Fruit fly (Drosophila melanogaster) whole organism, embryonic: ENCODE data around the gene ND-18.

ENCODE experiments used
- Adf1 ChIP-seq: fragments of 200-800 bp; sonication (Bioruptor generic); IDR thresholded peaks from 2 replicates; pipeline ENCODE4 v1.3.6; 2022; ENCODE audit warnings: missing biosample characterization, missing genetic modification characterization
- Asciz ChIP-seq: fragments of 200-800 bp; sonication (Bioruptor generic); optimal IDR thresholded peaks from 2 replicates; lab custom pipeline; 2017; ENCODE audit warnings: missing biosample characterization, mild to moderate bottlenecking, missing genetic modification characterization, missing genetic modification reagents
- CG10366 ChIP-seq: fragments of 200-800 bp; sonication (Bioruptor generic); IDR thresholded peaks from 2 replicates; pipeline ENCODE4 v1.3.6; 2022; ENCODE audit warnings: missing biosample characterization, missing genetic modification characterization
- CG11085 ChIP-seq: fragments of 200-800 bp; sonication (Bioruptor generic); IDR thresholded peaks from 2 replicates; pipeline ENCODE4 v1.3.6; 2022; ENCODE audit warnings: missing biosample characterization, missing genetic modification characterization
- CG11398 ChIP-seq: fragments of 200-800 bp; sonication (Bioruptor generic); optimal IDR thresholded peaks from 2 replicates; lab custom pipeline; 2016; ENCODE audit warnings: missing biosample characterization, missing genetic modification characterization
- CG13624 ChIP-seq: fragments of 200-800 bp; sonication (Bioruptor generic); optimal IDR thresholded peaks from 2 replicates; lab custom pipeline; 2016; ENCODE audit warnings: missing biosample characterization, missing genetic modification characterization
- CG13894 ChIP-seq: fragments of 200-800 bp; sonication (Bioruptor generic); optimal IDR thresholded peaks from 3 replicates; lab custom pipeline; 2018; ENCODE audit warnings: missing biosample characterization, mild to moderate bottlenecking, missing genetic modification characterization, moderate library complexity
- CG14441 ChIP-seq: fragments of 200-800 bp; sonication (Bioruptor generic); IDR thresholded peaks from 2 replicates; pipeline ENCODE4 v1.3.6; 2022; ENCODE audit warnings: missing biosample characterization, missing genetic modification characterization
- CG15011 ChIP-seq: fragments of 200-800 bp; sonication (Bioruptor generic); optimal IDR thresholded peaks from 3 replicates; lab custom pipeline; 2018; ENCODE audit warnings: missing biosample characterization, mild to moderate bottlenecking, missing genetic modification characterization
- CG15269 ChIP-seq: fragments of 200-800 bp; sonication (Bioruptor generic); optimal IDR thresholded peaks from 2 replicates; lab custom pipeline; 2018; ENCODE audit warnings: missing biosample characterization, mild to moderate bottlenecking, missing genetic modification characterization, moderate library complexity
- CG16863 ChIP-seq: fragments of 200-800 bp; sonication (Bioruptor generic); optimal IDR thresholded peaks from 3 replicates; lab custom pipeline; 2016; ENCODE audit warnings: missing biosample characterization, missing genetic modification characterization
- CG17612 ChIP-seq: fragments of 200-800 bp; sonication (Bioruptor generic); IDR thresholded peaks from 2 replicates; pipeline ENCODE4 v1.3.6; 2022; ENCODE audit warnings: missing biosample characterization, missing genetic modification characterization
- CG2120 ChIP-seq: fragments of 200-800 bp; sonication (Bioruptor generic); optimal IDR thresholded peaks from 3 replicates; lab custom pipeline; 2016; ENCODE audit warnings: missing biosample characterization, missing genetic modification characterization
- CG2129 ChIP-seq: fragments of 200-800 bp; sonication (Bioruptor generic); IDR thresholded peaks from 2 replicates; pipeline ENCODE4 v1.3.6; 2022; ENCODE audit warnings: missing biosample characterization, missing genetic modification characterization; ENCODE audit not compliant: partially characterized antibody
- CG32532 ChIP-seq: fragments of 200-800 bp; sonication (Bioruptor generic); IDR thresholded peaks from 2 replicates; pipeline ENCODE4 v1.3.6; 2022; ENCODE audit warnings: missing biosample characterization, missing genetic modification characterization
- CG4424 ChIP-seq: fragments of 200-800 bp; sonication (Bioruptor generic); optimal IDR thresholded peaks from 3 replicates; lab custom pipeline; 2016; ENCODE audit warnings: missing biosample characterization, missing genetic modification characterization
- CG6175 ChIP-seq: fragments of 200-800 bp; sonication (Bioruptor generic); IDR thresholded peaks from 3 replicates; pipeline ENCODE4 v1.3.6; 2022; ENCODE audit warnings: missing biosample characterization, missing genetic modification characterization
- CG6765 ChIP-seq: fragments of 200-800 bp; sonication (Bioruptor generic); optimal IDR thresholded peaks from 3 replicates; lab custom pipeline; 2017; ENCODE audit warnings: missing biosample characterization, mild to moderate bottlenecking, missing genetic modification characterization
- CG7357 ChIP-seq: fragments of 200-800 bp; sonication (Bioruptor generic); IDR thresholded peaks from 3 replicates; pipeline ENCODE4 v1.3.6; 2022; ENCODE audit warnings: missing biosample characterization, missing genetic modification characterization
- CG7372 ChIP-seq: fragments of 200-800 bp; sonication (Bioruptor generic); IDR thresholded peaks from 2 replicates; pipeline ENCODE4 v1.3.6; 2022; ENCODE audit warnings: missing biosample characterization, missing genetic modification characterization
- CG7963 ChIP-seq: fragments of 200-800 bp; sonication (Bioruptor generic); IDR thresholded peaks from 3 replicates; pipeline ENCODE4 v1.3.6; 2022; ENCODE audit warnings: missing biosample characterization, missing genetic modification characterization; ENCODE audit not compliant: partially characterized antibody
- CG8281 ChIP-seq: fragments of 200-800 bp; sonication (Bioruptor generic); optimal IDR thresholded peaks from 2 replicates; lab custom pipeline; 2018; ENCODE audit warnings: missing biosample characterization, mild to moderate bottlenecking, missing genetic modification characterization, moderate library complexity
- CG9817 ChIP-seq: fragments of 200-800 bp; sonication (Bioruptor generic); optimal IDR thresholded peaks from 2 replicates; lab custom pipeline; 2018; ENCODE audit warnings: missing biosample characterization, mild to moderate bottlenecking, missing genetic modification characterization, moderate library complexity
- CrebB ChIP-seq: fragments of 200-800 bp; sonication (Bioruptor generic); optimal IDR thresholded peaks from 3 replicates; lab custom pipeline; 2018; ENCODE audit warnings: missing biosample characterization, mild to moderate bottlenecking, missing genetic modification characterization
- Dll ChIP-seq: fragments of 200-800 bp; sonication (Bioruptor generic); IDR thresholded peaks from 4 replicates; pipeline ENCODE4 v1.3.6; 2022; ENCODE audit warnings: missing biosample characterization, missing genetic modification characterization; ENCODE audit not compliant: partially characterized antibody
- Ets65A ChIP-seq: fragments of 200-800 bp; sonication (Bioruptor generic); peaks from one replicate; lab custom pipeline; 2016; ENCODE audit warnings: missing biosample characterization, missing genetic modification characterization
- H15 ChIP-seq: fragments of 200-800 bp; sonication (Bioruptor generic); IDR thresholded peaks from 3 replicates; pipeline ENCODE4 v1.3.6; 2022; ENCODE audit warnings: missing biosample characterization, missing genetic modification characterization
- H2.0 ChIP-seq: fragments of 200-800 bp; sonication (Bioruptor generic); IDR thresholded peaks from 2 replicates; pipeline ENCODE4 v1.3.6; 2022; ENCODE audit warnings: missing biosample characterization, missing genetic modification characterization
- HLH3B ChIP-seq: fragments of 200-800 bp; sonication (Bioruptor generic); IDR thresholded peaks from 2 replicates; pipeline ENCODE4 v1.3.6; 2022; ENCODE audit warnings: missing biosample characterization, missing genetic modification characterization
- MBD-R2 ChIP-seq: fragments of 200-800 bp; sonication (Bioruptor generic); IDR thresholded peaks from 2 replicates; pipeline ENCODE4 v1.3.6; 2022; ENCODE audit warnings: missing biosample characterization, missing genetic modification characterization
- Med ChIP-seq: fragments of 200-800 bp; sonication (Bioruptor generic); peaks from one replicate; lab custom pipeline; 2016; ENCODE audit warnings: missing biosample characterization, missing genetic modification characterization, mild to moderate bottlenecking, inconsistent platforms, moderate library complexity
- Neu2 ChIP-seq: fragments of 200-800 bp; sonication (Bioruptor generic); optimal IDR thresholded peaks from 3 replicates; lab custom pipeline; 2016; ENCODE audit warnings: missing biosample characterization, missing genetic modification characterization, borderline replicate concordance
- Xrp1 ChIP-seq: fragments of 200-800 bp; sonication (Bioruptor generic); IDR thresholded peaks from 2 replicates; pipeline ENCODE4 v1.3.6; 2022; ENCODE audit warnings: missing biosample characterization, missing genetic modification characterization
- ash1 ChIP-seq: fragments of 200-800 bp; sonication (Bioruptor generic); optimal IDR thresholded peaks from 2 replicates; lab custom pipeline; 2018; ENCODE audit warnings: missing biosample characterization, mild to moderate bottlenecking, missing genetic modification characterization
- bab2 ChIP-seq: fragments of 200-800 bp; sonication (Bioruptor generic); optimal IDR thresholded peaks from 2 replicates; lab custom pipeline; 2016; ENCODE audit warnings: missing biosample characterization, missing genetic modification characterization
- cad ChIP-seq: fragments of >200 bp; optimal IDR thresholded peaks from 2 replicates; lab custom pipeline; 2017; ENCODE audit warnings: missing biosample characterization, missing genetic modification characterization
- corto ChIP-seq: fragments of 200-800 bp; sonication (Bioruptor generic); optimal IDR thresholded peaks from 2 replicates; lab custom pipeline; 2016; ENCODE audit warnings: missing biosample characterization, mild to moderate bottlenecking, missing genetic modification characterization, moderate library complexity
- crol ChIP-seq: fragments of 200-800 bp; sonication (Bioruptor generic); IDR thresholded peaks from 2 replicates; pipeline ENCODE4 v1.3.6; 2022; ENCODE audit warnings: missing biosample characterization, missing genetic modification characterization
- eve ChIP-seq, 2 experiments: fragments of >200 bp; optimal IDR thresholded peaks; 2 replicates each; lab custom pipeline; 2017; ENCODE audit warnings: missing biosample characterization in 2 of 2, missing genetic modification characterization in 2 of 2
- exex ChIP-seq: fragments of 200-800 bp; sonication (Bioruptor generic); optimal IDR thresholded peaks from 4 replicates; lab custom pipeline; 2018; ENCODE audit warnings: missing biosample characterization, mild to moderate bottlenecking, missing genetic modification characterization, moderate library complexity
- ind ChIP-seq: fragments of 200-800 bp; sonication (Bioruptor generic); optimal IDR thresholded peaks from 3 replicates; lab custom pipeline; 2016; ENCODE audit warnings: missing biosample characterization, missing genetic modification characterization
- lov ChIP-seq, 2 experiments: fragments of 200-800 bp in 1 of 2; fragments of >200 bp in 1 of 2; sonication (Bioruptor generic) in 1 of 2; IDR thresholded peaks in 1 of 2; optimal IDR thresholded peaks in 1 of 2; 2 replicates in 1 of 2; 3 replicates in 1 of 2; pipeline versions ENCODE4 v1.3.6 to Lab custom; 2017 to 2022; ENCODE audit warnings: missing biosample characterization in 1 of 2, missing genetic modification characterization in 1 of 2
- odd ChIP-seq: fragments of 200-800 bp; sonication (Bioruptor generic); optimal IDR thresholded peaks from 2 replicates; lab custom pipeline; 2017; ENCODE audit warnings: missing biosample characterization, mild to moderate bottlenecking, missing genetic modification characterization
- p53 ChIP-seq: fragments of 200-800 bp; sonication (Bioruptor generic); optimal IDR thresholded peaks from 2 replicates; lab custom pipeline; 2016; ENCODE audit warnings: missing biosample characterization, missing genetic modification characterization
- pros ChIP-seq: fragments of 200-800 bp; sonication (Bioruptor generic); optimal IDR thresholded peaks from 3 replicates; lab custom pipeline; 2019; ENCODE audit warnings: missing biosample characterization, mild to moderate bottlenecking, missing genetic modification characterization, moderate library complexity
- run ChIP-seq: fragments of 200-800 bp; sonication (Bioruptor generic); optimal IDR thresholded peaks from 3 replicates; lab custom pipeline; 2018; ENCODE audit warnings: missing biosample characterization, mild to moderate bottlenecking, missing genetic modification characterization
- slou ChIP-seq: fragments of 200-800 bp; sonication (Bioruptor generic); optimal IDR thresholded peaks from 3 replicates; lab custom pipeline; 2016; ENCODE audit warnings: missing biosample characterization, missing genetic modification characterization
- trh ChIP-seq: fragments of 200-800 bp; sonication (Bioruptor generic); optimal IDR thresholded peaks from 2 replicates; lab custom pipeline; 2016; ENCODE audit warnings: missing biosample characterization, missing genetic modification characterization
- ttk ChIP-seq: fragments of 200-800 bp; sonication (Bioruptor generic); IDR thresholded peaks from 2 replicates; pipeline ENCODE4 v2.1.2; 2022; ENCODE audit warnings: missing biosample characterization, missing genetic modification characterization

The ND-18 gene

dm6 chrX:19505334-19506185 is 13.3 kb downstream of the ND-18 start (continued):
- TF ChIP-seq CG7963 (GFP tag; lab: Robert Waterston, UW) (peak; percentile 81; the same call in 2 of the 3 replicates), H2.0 (GFP tag; lab: Robert Waterston, UW) (no peak), Asciz (GFP tag; lab: Kevin White, UChicago) (no peak), HLH3B (GFP tag; lab: Robert Waterston, UW) (no peak), p53 (GFP tag; lab: Kevin White, UChicago) (peak; percentile 32), CG8281 (no peak), Xrp1 (GFP tag; lab: Robert Waterston, UW) (no peak), cad (GFP tag; lab: Kevin White, UChicago) (no peak), CG11085 (GFP tag; lab: Robert Waterston, UW) (peak; percentile 30; the same call in 1 of the 2 replicates), CG9817 (tag; lab: Kevin White, UChicago) (no peak), CrebB (tag; lab: Kevin White, UChicago) (no peak), corto (no peak), CG13624 (peak; percentile 56), CG2120 (peak; percentile 64), ttk (GFP tag; lab: Robert Waterston, UW) (0 out of 2 replicates have a peak, but pooled peaks have one; percentile 15), CG7357 (GFP tag; lab: Robert Waterston, UW) (no peak), bab2 (GFP tag; lab: Kevin White, UChicago) (peak; percentile 53), CG2129 (GFP tag; lab: Robert Waterston, UW) (peak; percentile 44; the same call in 1 of the 2 replicates), odd (GFP tag; lab: Kevin White, UChicago) (no peak), CG7372 (no peak), CG16863 (GFP tag; lab: Kevin White, UChicago) (peak; percentile 70), Med (GFP tag; lab: Kevin White, UChicago) (peak; percentile 91), CG6175 (GFP tag; lab: Robert Waterston, UW) (no peak), ash1 (GFP tag; lab: Kevin White, UChicago) (no peak), CG15011 (GFP tag; lab: Kevin White, UChicago) (no peak), run (tag; lab: Kevin White, UChicago) (no peak), exex (tag; lab: Kevin White, UChicago) (peak; percentile 76), CG14441 (no peak), trh (GFP tag; lab: Kevin White, UChicago) (no peak), pros (GFP tag; lab: Kevin White, UChicago) (no peak), CG10366 (GFP tag; lab: Robert Waterston, UW) (no peak), Dll (GFP tag; lab: Robert Waterston, UW) (peak; percentile 84), Neu2 (GFP tag; lab: Kevin White, UChicago) (no peak), MBD-R2 (GFP tag; lab: Robert Waterston, UW) (peak; percentile 50; the same call in 1 of the 2 replicates), crol (GFP tag; lab: Robert Waterston, UW) (peak; percentile 30; the same call in 1 of the 2 replicates), CG6765 (no peak), CG13894 (tag; lab: Kevin White, UChicago) (peak; percentile 62), CG32532 (GFP tag; lab: Robert Waterston, UW) (peak; percentile 81), H15 (no peak), CG4424 (GFP tag; lab: Kevin White, UChicago) (peak; percentile 6), Ets65A (GFP tag; lab: Kevin White, UChicago) (no peak), CG17612 (GFP tag; lab: Robert Waterston, UW) (no peak), CG15269 (tag; lab: Kevin White, UChicago) (no peak), eve (GFP tag; optimal IDR thresholded peaks at IDR 0.05; lab: Kevin White, UChicago) (no peak), slou (GFP tag; lab: Kevin White, UChicago) (no peak), CG11398 (GFP tag; lab: Kevin White, UChicago) (peak; percentile 36), Adf1 (GFP tag; lab: Robert Waterston, UW) (no peak), ind (GFP tag; lab: Kevin White, UChicago) (no peak), lov (optimal IDR thresholded peaks at IDR 0.05; lab: Kevin White, UChicago) (no peak), lov (GFP tag; IDR thresholded peaks at IDR 0.05; lab: Robert Waterston, UW) (no peak)
